Worm (Caenorhabditis elegans): ENCODE data around the gene grsp-1.

The grsp-1 gene

ce11 chrV:19611675-19612345 lies 2.5 kb downstream of the grsp-1 start (continued):
- TF ChIP-seq hif-1 (tag; optimal IDR thresholded peaks at IDR 0.05): peak in 1 of 2 experiments; percentile 23
- no peak for TF ChIP-seq mxl-2 (GFP tag; conservative IDR thresholded peaks at IDR 0.05)
- TF ChIP-seq tra-1 (GFP tag; IDR thresholded peaks at IDR 0.05): 0 out of 2 replicates have a peak, but pooled peaks have one; percentile 8

- TF ChIP-seq ama-1 (optimal IDR thresholded peaks at IDR 0.05) (no peak), ceh-62 (tag; optimal IDR thresholded peaks at IDR 0.05) (no peak)
Measured at ce11 chrV:19613161-19613560, 3.9 kb downstream of the grsp-1 start, which contains the start of gene nlp-26. TSS of gene nlp-26 (plus strand) at chrV:19613461.

ce11 chrV:19620098-19620497 lies 10.8 kb downstream of the grsp-1 start:
- TF ChIP-seq Y5F2A.4 (GFP tag; optimal IDR thresholded peaks at IDR 0.05) (no peak), F26F4.8 (GFP tag; conservative IDR thresholded peaks at IDR 0.05) (no peak), snpc-1.2 (GFP tag; IDR thresholded peaks at IDR 0.05) (no peak), nhr-28 (tag; optimal IDR thresholded peaks at IDR 0.05) (no peak), hlh-30 (tag; optimal IDR thresholded peaks at IDR 0.05; ENCODE audit: insufficient read depth) (peak; percentile 97), madf-5 (GFP tag; IDR thresholded peaks at IDR 0.05) (no peak), zip-11 (GFP tag; IDR thresholded peaks at IDR 0.05) (no peak), lsy-2 (tag; optimal IDR thresholded peaks at IDR 0.05) (peak in 1 of 2 experiments; percentile 40), lin-1 (GFP tag; IDR thresholded peaks at IDR 0.05) (no peak), nhr-6 (tag; optimal IDR thresholded peaks at IDR 0.05) (no peak), fkh-10 (GFP tag; optimal IDR thresholded peaks at IDR 0.05) (no peak), unc-62 (GFP tag; optimal IDR thresholded peaks at IDR 0.05 in 1 of 2) (peak in 1 of 2 experiments; percentile 1), unc-62 (tag; optimal IDR thresholded peaks at IDR 0.05) (no peak), hif-1 (tag; optimal IDR thresholded peaks at IDR 0.05) (no peak), lin-38 (GFP tag; IDR thresholded peaks at IDR 0.05) (no peak), nhr-41 (GFP tag; IDR thresholded peaks at IDR 0.05) (no peak), ces-1 (GFP tag; optimal IDR thresholded peaks at IDR 0.05) (no peak), nhr-42 (GFP tag; IDR thresholded peaks at IDR 0.05) (no peak), lin-29 (GFP tag; IDR thresholded peaks at IDR 0.05) (no peak), rbr-2 (tag; optimal IDR thresholded peaks at IDR 0.05) (peak; percentile 14), duxl-1 (tag; optimal IDR thresholded peaks at IDR 0.05; ENCODE audit: poor library complexity) (no peak), aha-1 (tag) (peak; percentile 60), mdl-1 (tag; optimal IDR thresholded peaks at IDR 0.05) (peak in 1 of 2 experiments; percentile 58), T26A8.4 (GFP tag; IDR thresholded peaks at IDR 0.05) (no peak), hmg-1.1 (GFP tag; IDR thresholded peaks at IDR 0.05) (peak; percentile 48; the same call in 1 of the 2 replicates)

DNA sequence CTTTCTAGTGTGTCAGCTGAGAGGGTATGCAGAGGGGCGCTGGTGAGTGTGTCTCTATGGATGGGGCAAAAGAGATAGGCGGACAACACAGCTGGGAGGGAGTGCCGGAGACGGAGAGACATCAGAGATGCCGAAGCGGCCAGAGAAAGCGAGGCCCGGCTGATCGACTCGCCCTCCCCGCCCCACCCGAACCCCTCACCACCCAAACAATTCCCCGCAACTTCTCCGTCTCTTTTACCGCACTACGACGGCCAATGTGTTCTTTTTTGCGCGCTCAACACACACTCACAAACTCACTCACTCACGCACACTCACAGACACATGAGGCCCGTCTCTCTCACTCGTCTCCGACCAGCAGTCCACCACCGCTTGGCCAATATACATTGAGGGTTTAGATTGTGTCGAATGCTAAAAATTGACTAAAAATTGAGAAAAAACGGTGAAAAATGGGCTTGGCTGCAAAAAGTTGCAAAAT lies 13.2 kb downstream of the grsp-1 start, which contains the start of gene Y43F8C.3:
Gene Y43F8C.3, minus strand, starts transcription at position 187 of the 475 bp plus-strand sequence.
- TF ChIP-seq nhr-102 (tag; optimal IDR thresholded peaks at IDR 0.05) (no peak), F37D6.2 (tag; optimal IDR thresholded peaks at IDR 0.05) (no peak), unc-39 (tag; optimal IDR thresholded peaks at IDR 0.05) (no peak), nhr-10 (tag; optimal IDR thresholded peaks at IDR 0.05) (no peak), nhr-42 (GFP tag; IDR thresholded peaks at IDR 0.05) (no peak), R02D3.7 (tag; optimal IDR thresholded peaks at IDR 0.05) (no peak), dmd-9 (GFP tag; IDR thresholded peaks at IDR 0.05) (no peak), daf-8 (GFP tag; IDR thresholded peaks at IDR 0.05) (no peak), ceh-32 (tag; optimal IDR thresholded peaks at IDR 0.05; ENCODE audit: poor library complexity) (no peak), ceh-82 (tag; optimal IDR thresholded peaks at IDR 0.05) (no peak), F49E8.2 (tag; optimal IDR thresholded peaks at IDR 0.05; ENCODE audit: borderline replicate concordance) (no peak), pha-4 (GFP tag; IDR thresholded peaks at IDR 0.05) (peak; percentile 43; the same call in 1 of the 2 replicates), pha-4 (tag; optimal IDR thresholded peaks at IDR 0.05) (no peak), php-3 (GFP tag; IDR thresholded peaks at IDR 0.05) (no peak), lin-38 (GFP tag; IDR thresholded peaks at IDR 0.05) (0 out of 2 replicates have a peak, but pooled peaks have one; percentile 22), nhr-28 (tag; optimal IDR thresholded peaks at IDR 0.05) (peak; percentile 56), zfp-3 (GFP tag; conservative IDR thresholded peaks at IDR 0.05) (no peak), lim-7 (GFP tag; IDR thresholded peaks at IDR 0.05) (no peak), sdz-12 (GFP tag; optimal IDR thresholded peaks at IDR 0.05) (no peak), mdt-29 (GFP tag; IDR thresholded peaks at IDR 0.05) (no peak), daf-19 (GFP tag; conservative IDR thresholded peaks at IDR 0.05) (no peak)

Measured in whole organism, L4 larva.